Fruit fly (Drosophila melanogaster) whole organism: ENCODE data around the gene CG8500.

ENCODE experiments used
- CG8478 ChIP-seq: fragments of >200 bp; optimal IDR thresholded peaks from 2 replicates; lab custom pipeline; 2018; ENCODE audit warnings: inconsistent platforms
- pan ChIP-seq: fragments of >200 bp; optimal IDR thresholded peaks from 2 replicates; lab custom pipeline; 2017

dm6 chr3R:9745442-9745841, 39.0 kb upstream of the CG8500 start:
- no peak for TF ChIP-seq pan (lab: Kevin White, UChicago)
- no peak for TF ChIP-seq CG8478 (lab: Kevin White, UChicago)
